In the genomic region with DNA sequence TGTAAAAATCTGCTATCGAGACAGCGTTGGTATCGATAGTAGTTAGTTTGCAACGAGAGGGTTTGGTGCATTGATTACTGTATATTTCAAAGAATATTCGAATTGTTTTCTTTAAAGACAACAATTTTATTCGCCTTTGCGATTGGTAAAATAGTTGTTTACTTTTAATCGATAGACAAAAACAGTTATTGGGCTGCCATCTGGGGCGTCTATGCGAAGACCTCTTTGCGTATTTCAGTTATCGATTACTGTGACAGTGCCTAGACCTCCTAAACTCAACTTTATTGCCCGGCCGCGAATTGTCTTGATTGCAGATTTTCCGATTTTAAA, we compare ENCODE assay signal across 4 fruit fly cellular contexts.
A peak's percentile ranks its signal among the peaks of the same experiment; 100 is the strongest.
TF ChIP-seq lines count a peak whose summit lies in the region.

Gene Atu, plus strand, starts transcription at position 245 of the 330 bp plus-strand sequence.

- no peak for TF ChIP-seq CTCF in whole organism, embryonic (GFP tag; optimal IDR thresholded peaks at IDR 0.05; lab: Kevin White, UChicago)

TF ChIP-seq in whole organism, adult, 20 proteins besides CTCF, POLR2A, EP300 and RAD21:
- TF ChIP-seq CG5204 (GFP tag; optimal IDR thresholded peaks at IDR 0.05; lab: Kevin White, UChicago) (no peak), Hr96 (GFP tag; optimal IDR thresholded peaks at IDR 0.05; lab: Kevin White, UChicago) (no peak), pad (GFP tag; optimal IDR thresholded peaks at IDR 0.05; lab: Kevin White, UChicago) (peak; percentile 5), ovo (GFP tag; optimal IDR thresholded peaks at IDR 0.05; lab: Kevin White, UChicago) (peak; percentile 46), cnc (optimal IDR thresholded peaks at IDR 0.05; lab: Kevin White, UChicago) (no peak), CG1620 (GFP tag; optimal IDR thresholded peaks at IDR 0.05; lab: Kevin White, UChicago) (no peak), Crg-1 (GFP tag; optimal IDR thresholded peaks at IDR 0.05; lab: Kevin White, UChicago) (peak; percentile 14), toe (GFP tag; optimal IDR thresholded peaks at IDR 0.05; lab: Kevin White, UChicago) (no peak), cic (GFP tag; optimal IDR thresholded peaks at IDR 0.05; lab: Kevin White, UChicago) (no peak), CG11617 (GFP tag; optimal IDR thresholded peaks at IDR 0.05; lab: Kevin White, UChicago) (peak; percentile 59), Clk (GFP tag; optimal IDR thresholded peaks at IDR 0.05; lab: Kevin White, UChicago) (no peak), CG7045 (GFP tag; optimal IDR thresholded peaks at IDR 0.05; lab: Kevin White, UChicago) (peak; percentile 23), CG14711 (tag; optimal IDR thresholded peaks at IDR 0.05; lab: Kevin White, UChicago) (no peak), CG33017 (tag; optimal IDR thresholded peaks at IDR 0.05; lab: Kevin White, UChicago) (no peak), CG12768 (GFP tag; optimal IDR thresholded peaks at IDR 0.05; lab: Kevin White, UChicago) (peak; percentile 7), tj (GFP tag; optimal IDR thresholded peaks at IDR 0.05; lab: Kevin White, UChicago) (peak; percentile 26), CG7101 (tag; optimal IDR thresholded peaks at IDR 0.05; lab: Kevin White, UChicago) (peak; percentile 23), bab1 (GFP tag; optimal IDR thresholded peaks at IDR 0.05; lab: Kevin White, UChicago) (peak; percentile 40), Mnt (GFP tag; optimal IDR thresholded peaks at IDR 0.05; lab: Kevin White, UChicago) (peak; percentile 36), kay (GFP tag; lab: Kevin White, UChicago; ENCODE audit: borderline replicate concordance) (no peak)

TF ChIP-seq in whole organism, embryonic, 481 proteins besides CTCF, POLR2A, EP300 and RAD21 (continues in another document):
- TF ChIP-seq CG12071 (GFP tag; optimal IDR thresholded peaks at IDR 0.05; lab: Kevin White, UChicago) (no peak), otp (GFP tag; IDR thresholded peaks at IDR 0.05; lab: Robert Waterston, UW) (no peak), gro (GFP tag; optimal IDR thresholded peaks at IDR 0.05; lab: Kevin White, UChicago) (peak; percentile 25), Rfx (GFP tag; IDR thresholded peaks at IDR 0.05; lab: Robert Waterston, UW) (peak; percentile 41; the same call in 1 of the 2 replicates), Sox100B (GFP tag; optimal IDR thresholded peaks at IDR 0.05; lab: Kevin White, UChicago) (no peak), Bteb2 (GFP tag; optimal IDR thresholded peaks at IDR 0.05; lab: Kevin White, UChicago) (no peak), trh (GFP tag; optimal IDR thresholded peaks at IDR 0.05; lab: Kevin White, UChicago) (no peak), CG11695 (GFP tag; IDR thresholded peaks at IDR 0.05; lab: Robert Waterston, UW) (no peak), CG12155 (GFP tag; optimal IDR thresholded peaks at IDR 0.05; lab: Kevin White, UChicago) (peak; percentile 72), CG13287 (GFP tag; IDR thresholded peaks at IDR 0.05; lab: Robert Waterston, UW; ENCODE audit: partially characterized antibody) (peak; percentile 93), CG1792 (GFP tag; optimal IDR thresholded peaks at IDR 0.05; lab: Kevin White, UChicago) (peak; percentile 99), CG14710 (tag; optimal IDR thresholded peaks at IDR 0.05; lab: Kevin White, UChicago) (peak; percentile 70), slbo (GFP tag; IDR thresholded peaks at IDR 0.05; lab: Robert Waterston, UW) (peak; percentile 49; the same call in 1 of the 2 replicates), Myb (GFP tag; optimal IDR thresholded peaks at IDR 0.05; lab: Kevin White, UChicago) (peak; percentile 63), YL-1 (GFP tag; optimal IDR thresholded peaks at IDR 0.05; lab: Kevin White, UChicago) (peak; percentile 81), CG14667 (GFP tag; IDR thresholded peaks at IDR 0.05; lab: Robert Waterston, UW) (no peak), fd3F (GFP tag; optimal IDR thresholded peaks at IDR 0.05; lab: Kevin White, UChicago) (no peak), zen (tag; optimal IDR thresholded peaks at IDR 0.05; lab: Kevin White, UChicago) (peak; percentile 26), CG8290 (GFP tag; optimal IDR thresholded peaks at IDR 0.05; lab: Kevin White, UChicago) (no peak), CG8290 (tag; optimal IDR thresholded peaks at IDR 0.05; lab: Kevin White, UChicago) (peak in 1 of 2 experiments; percentile 57), chinmo (GFP tag; IDR thresholded peaks at IDR 0.05; lab: Robert Waterston, UW; ENCODE audit: partially characterized antibody) (peak; percentile 87), CG18262 (tag; optimal IDR thresholded peaks at IDR 0.05; lab: Kevin White, UChicago) (peak; percentile 46), CG2120 (GFP tag; optimal IDR thresholded peaks at IDR 0.05; lab: Kevin White, UChicago) (peak; percentile 72)

TF ChIP-seq in whole organism, prepupa, 60 proteins besides CTCF, POLR2A, EP300 and RAD21:
- TF ChIP-seq Hr39 (GFP tag; optimal IDR thresholded peaks at IDR 0.05; lab: Kevin White, UChicago) (peak; percentile 23), cyc (GFP tag; optimal IDR thresholded peaks at IDR 0.05; lab: Kevin White, UChicago) (peak; percentile 6), svp (GFP tag; lab: Kevin White, UChicago) (peak; percentile 65), CG31627 (GFP tag; optimal IDR thresholded peaks at IDR 0.05; lab: Kevin White, UChicago) (peak; percentile 32), CG6163 (GFP tag; IDR thresholded peaks at IDR 0.05; lab: Robert Waterston, UW) (no peak), Eip75B (GFP tag; optimal IDR thresholded peaks at IDR 0.05; lab: Kevin White, UChicago) (peak; percentile 26), fkh (GFP tag; optimal IDR thresholded peaks at IDR 0.05; lab: Kevin White, UChicago) (peak; percentile 86), achi (GFP tag; optimal IDR thresholded peaks at IDR 0.05; lab: Kevin White, UChicago) (peak; percentile 11), Met (GFP tag; optimal IDR thresholded peaks at IDR 0.05; lab: Kevin White, UChicago) (peak; percentile 17), salr (GFP tag; optimal IDR thresholded peaks at IDR 0.05; lab: Kevin White, UChicago) (no peak), Sox14 (GFP tag; optimal IDR thresholded peaks at IDR 0.05; lab: Kevin White, UChicago) (peak; percentile 55), CG6792 (GFP tag; optimal IDR thresholded peaks at IDR 0.05; lab: Kevin White, UChicago) (no peak), lz (GFP tag; optimal IDR thresholded peaks at IDR 0.05; lab: Kevin White, UChicago) (peak; percentile 29), esn (GFP tag; optimal IDR thresholded peaks at IDR 0.05; lab: Kevin White, UChicago) (peak; percentile 46), CG11294 (GFP tag; IDR thresholded peaks at IDR 0.05; lab: Robert Waterston, UW) (no peak)

TF ChIP-seq in whole organism, wandering third instar larva, 38 proteins besides CTCF, POLR2A, EP300 and RAD21:
- TF ChIP-seq fru (GFP tag; optimal IDR thresholded peaks at IDR 0.05; lab: Kevin White, UChicago) (peak; percentile 43), Vsx2 (GFP tag; optimal IDR thresholded peaks at IDR 0.05; lab: Kevin White, UChicago; ENCODE audit: partially characterized antibody) (no peak), HLH106 (tag; optimal IDR thresholded peaks at IDR 0.05; lab: Kevin White, UChicago) (peak; percentile 31), rgr (GFP tag; optimal IDR thresholded peaks at IDR 0.05; lab: Kevin White, UChicago) (peak; percentile 65), Jra (GFP tag; optimal IDR thresholded peaks at IDR 0.05; lab: Kevin White, UChicago) (peak; percentile 58), Hr83 (GFP tag; optimal IDR thresholded peaks at IDR 0.05; lab: Kevin White, UChicago; ENCODE audit: poor library complexity, severe bottlenecking) (no peak), ey (GFP tag; optimal IDR thresholded peaks at IDR 0.05; lab: Kevin White, UChicago) (peak; percentile 3), GATAd (GFP tag; optimal IDR thresholded peaks at IDR 0.05; lab: Kevin White, UChicago) (no peak), sv (GFP tag; optimal IDR thresholded peaks at IDR 0.05; lab: Kevin White, UChicago) (peak; percentile 29), Mio (GFP tag; optimal IDR thresholded peaks at IDR 0.05; lab: Kevin White, UChicago) (no peak), Hr78 (GFP tag; optimal IDR thresholded peaks at IDR 0.05; lab: Kevin White, UChicago) (no peak), foxo (GFP tag; optimal IDR thresholded peaks at IDR 0.05; lab: Kevin White, UChicago) (peak in 1 of 2 experiments; percentile 45), Dif (GFP tag; optimal IDR thresholded peaks at IDR 0.05; lab: Kevin White, UChicago; ENCODE audit: partially characterized antibody) (peak; percentile 68), dmrt93B (GFP tag; optimal IDR thresholded peaks at IDR 0.05; lab: Kevin White, UChicago) (no peak), Sp1 (GFP tag; optimal IDR thresholded peaks at IDR 0.05; lab: Kevin White, UChicago) (no peak), h (GFP tag; optimal IDR thresholded peaks at IDR 0.05; lab: Kevin White, UChicago) (peak; percentile 53), Hnf4 (GFP tag; optimal IDR thresholded peaks at IDR 0.05; lab: Kevin White, UChicago) (peak; percentile 51), Rel (GFP tag; optimal IDR thresholded peaks at IDR 0.05; lab: Kevin White, UChicago) (no peak), Rel (tag; optimal IDR thresholded peaks at IDR 0.05; lab: Kevin White, UChicago) (peak; percentile 16), jim (GFP tag; optimal IDR thresholded peaks at IDR 0.05; lab: Kevin White, UChicago) (no peak), br (GFP tag; optimal IDR thresholded peaks at IDR 0.05; lab: Kevin White, UChicago) (no peak)
